Worm (Caenorhabditis elegans): ENCODE results near the gene C44B7.5.

Gene C44B7.5

ce11 chrII:6860043-6860442 lies 12.3 kb downstream of the C44B7.5 start:
- no peak for TF ChIP-seq ama-1 (optimal IDR thresholded peaks at IDR 0.05)
- no peak for TF ChIP-seq gei-8 (GFP tag; optimal IDR thresholded peaks at IDR 0.05)
- TF ChIP-seq lin-13 (GFP tag; optimal IDR thresholded peaks at IDR 0.05) = no peak
- no peak for TF ChIP-seq nhr-111 (GFP tag; optimal IDR thresholded peaks at IDR 0.05)
- no peak for TF ChIP-seq aha-1 (tag)
- TF ChIP-seq aly-2 (tag; optimal IDR thresholded peaks at IDR 0.05) = no peak
- TF ChIP-seq mep-1 (tag; optimal IDR thresholded peaks at IDR 0.05) = no peak
- TF ChIP-seq madf-9 (GFP tag; conservative IDR thresholded peaks at IDR 0.05) = no peak
- TF ChIP-seq nhr-48 (tag; optimal IDR thresholded peaks at IDR 0.05) = no peak
- no peak for TF ChIP-seq ztf-7 (tag; optimal IDR thresholded peaks at IDR 0.05)
- TF ChIP-seq nhr-28 (tag; optimal IDR thresholded peaks at IDR 0.05) = no peak

- peak; percentile 4 for TF ChIP-seq hlh-30 (tag; optimal IDR thresholded peaks at IDR 0.05; ENCODE audit: insufficient read depth)
- TF ChIP-seq lsy-2 (tag; optimal IDR thresholded peaks at IDR 0.05) = peak in 1 of 2 experiments; percentile 32
- no peak for TF ChIP-seq nhr-102 (tag; optimal IDR thresholded peaks at IDR 0.05)
- TF ChIP-seq ztf-7 (tag; optimal IDR thresholded peaks at IDR 0.05) = peak; percentile 10
- TF ChIP-seq arid-1 (GFP tag; conservative IDR thresholded peaks at IDR 0.05) = no peak
- TF ChIP-seq egl-43 (GFP tag; IDR thresholded peaks at IDR 0.05) = no peak
- no peak for TF ChIP-seq lin-39 (tag; optimal IDR thresholded peaks at IDR 0.05)
- TF ChIP-seq nhr-25 (tag; optimal IDR thresholded peaks at IDR 0.05; ENCODE audit: borderline replicate concordance, insufficient read depth) = peak; percentile 35
- 0 out of 2 replicates have a peak, but pooled peaks have one; percentile 16 for TF ChIP-seq F44E2.7 (GFP tag; IDR thresholded peaks at IDR 0.05)
- no peak for TF ChIP-seq sdz-12 (GFP tag; optimal IDR thresholded peaks at IDR 0.05)
- peak; percentile 84 for TF ChIP-seq nhr-28 (tag; optimal IDR thresholded peaks at IDR 0.05)
- peak; percentile 60 for TF ChIP-seq hlh-11 (tag; optimal IDR thresholded peaks at IDR 0.05)
- TF ChIP-seq aly-2 (tag; optimal IDR thresholded peaks at IDR 0.05) = no peak
- 0 out of 2 replicates have a peak, but pooled peaks have one; percentile 13 for TF ChIP-seq pha-4 (GFP tag; IDR thresholded peaks at IDR 0.05)
- no peak for TF ChIP-seq pha-4 (tag; optimal IDR thresholded peaks at IDR 0.05)
- TF ChIP-seq lin-13 (GFP tag; optimal IDR thresholded peaks at IDR 0.05) = no peak
- peak in 1 of 2 experiments; percentile 97 for TF ChIP-seq unc-62 (GFP tag; optimal IDR thresholded peaks at IDR 0.05 in 1 of 2)
- no peak for TF ChIP-seq unc-62 (tag; optimal IDR thresholded peaks at IDR 0.05)
- no peak for TF ChIP-seq ceh-44 (GFP tag; IDR thresholded peaks at IDR 0.05)
- TF ChIP-seq dpl-1 (GFP tag; optimal IDR thresholded peaks at IDR 0.05) = peak; percentile 35
- TF ChIP-seq lir-3 (tag; optimal IDR thresholded peaks at IDR 0.05) = no peak
- no peak for TF ChIP-seq R02D3.7 (tag; optimal IDR thresholded peaks at IDR 0.05)
- TF ChIP-seq rbr-2 (tag; optimal IDR thresholded peaks at IDR 0.05) = peak; percentile 17
- no peak for TF ChIP-seq spr-1 (tag; optimal IDR thresholded peaks at IDR 0.05)
- TF ChIP-seq ZK337.2 (GFP tag; IDR thresholded peaks at IDR 0.05) = no peak
- TF ChIP-seq daf-8 (GFP tag; IDR thresholded peaks at IDR 0.05) = no peak
- TF ChIP-seq dmd-6 (GFP tag; IDR thresholded peaks at IDR 0.05) = peak; percentile 46; the same call in 1 of the 2 replicates
- TF ChIP-seq pqm-1 (tag; optimal IDR thresholded peaks at IDR 0.05) = peak; percentile 34
- TF ChIP-seq mep-1 (tag; optimal IDR thresholded peaks at IDR 0.05) = peak; percentile 53
- peak; percentile 53 for TF ChIP-seq mxl-3 (GFP tag; optimal IDR thresholded peaks at IDR 0.05)
- peak; percentile 24 for TF ChIP-seq dve-1 (tag; optimal IDR thresholded peaks at IDR 0.05; ENCODE audit: insufficient read depth)
- TF ChIP-seq nhr-6 (tag; optimal IDR thresholded peaks at IDR 0.05) = peak; percentile 2
- TF ChIP-seq hif-1 (tag; optimal IDR thresholded peaks at IDR 0.05) = peak in 1 of 2 experiments; percentile 2
- TF ChIP-seq T20F7.1 (GFP tag; optimal IDR thresholded peaks at IDR 0.05) = no peak
- no peak for TF ChIP-seq skn-1 (tag; optimal IDR thresholded peaks at IDR 0.05)
- TF ChIP-seq nhr-41 (GFP tag; IDR thresholded peaks at IDR 0.05) = 0 out of 2 replicates have a peak, but pooled peaks have one; percentile 16
- TF ChIP-seq fos-1 (tag; optimal IDR thresholded peaks at IDR 0.05) = no peak
- no peak for TF ChIP-seq php-3 (GFP tag; IDR thresholded peaks at IDR 0.05)
- TF ChIP-seq gei-8 (GFP tag; optimal IDR thresholded peaks at IDR 0.05) = no peak
- peak; percentile 71 for TF ChIP-seq hmg-1.1 (GFP tag; IDR thresholded peaks at IDR 0.05)
- no peak for TF ChIP-seq F26F4.8 (GFP tag; conservative IDR thresholded peaks at IDR 0.05)
- no peak for TF ChIP-seq mdl-1 (tag; optimal IDR thresholded peaks at IDR 0.05)
- TF ChIP-seq mes-2 (tag; optimal IDR thresholded peaks at IDR 0.05; ENCODE audit: poor library complexity, severe bottlenecking) = peak; percentile 74
These were observed 13.6 kb downstream of the C44B7.5 start for ce11 chrII:6858835-6859234.
